Worm (Caenorhabditis elegans): ENCODE results near the gene col-2.
A peak's percentile ranks its signal among the peaks of the same experiment; 100 is the strongest.

The col-2 gene

ce11 chrIV:10112570-10112969 is 27.3 kb upstream of the col-2 start, which contains the start of gene nsph-3.2:
Gene nsph-3.2, plus strand, starts transcription at chrIV:10112870.
- TF ChIP-seq F33H1.4 (GFP tag; IDR thresholded peaks at IDR 0.05) (no peak), aptf-2 (GFP tag; conservative IDR thresholded peaks at IDR 0.05) (no peak), K12H6.12 (tag; optimal IDR thresholded peaks at IDR 0.05) (no peak), let-526 (GFP tag; IDR thresholded peaks at IDR 0.05) (no peak), ceh-27 (GFP tag; optimal IDR thresholded peaks at IDR 0.05) (no peak), hsf-1 (GFP tag; IDR thresholded peaks at IDR 0.05) (no peak), lsy-27 (tag; optimal IDR thresholded peaks at IDR 0.05; ENCODE audit: borderline replicate concordance, insufficient read depth) (no peak), K11D2.4 (GFP tag; IDR thresholded peaks at IDR 0.05) (no peak), dox-1 (GFP tag; IDR thresholded peaks at IDR 0.05) (no peak)

- TF ChIP-seq let-526 (GFP tag; IDR thresholded peaks at IDR 0.05) (no peak), akir-1 (GFP tag; optimal IDR thresholded peaks at IDR 0.05) (no peak), ZK185.1 (tag; optimal IDR thresholded peaks at IDR 0.05; ENCODE audit: poor library complexity, severe bottlenecking) (no peak), hmg-20 (GFP tag; IDR thresholded peaks at IDR 0.05) (no peak), pha-4 (tag; optimal IDR thresholded peaks at IDR 0.05) (no peak), somi-1 (GFP tag; optimal IDR thresholded peaks at IDR 0.05) (no peak), rpc-1 (optimal IDR thresholded peaks at IDR 0.05) (no peak), rpc-1 (tag; optimal IDR thresholded peaks at IDR 0.05) (no peak), ccch-3 (GFP tag; optimal IDR thresholded peaks at IDR 0.05) (no peak), die-1 (tag; optimal IDR thresholded peaks at IDR 0.05) (no peak), K12H6.12 (tag; optimal IDR thresholded peaks at IDR 0.05) (no peak), nfyb-1 (GFP tag; IDR thresholded peaks at IDR 0.05) (no peak), ceh-40 (GFP tag; IDR thresholded peaks at IDR 0.05) (no peak)
These were observed 26.2 kb upstream of the col-2 start, which contains the start of gene spch-1 for ce11 chrIV:10111441-10111840. Gene spch-1, minus strand, starts transcription at chrIV:10111541.

- TF ChIP-seq egrh-3 (GFP tag; IDR thresholded peaks at IDR 0.05) = peak; percentile 82; the same call in 1 of the 2 replicates
- no peak for TF ChIP-seq ztf-18 (tag; optimal IDR thresholded peaks at IDR 0.05)
- peak; percentile 87 for TF ChIP-seq zfh-2 (GFP tag; conservative IDR thresholded peaks at IDR 0.05)
These were observed 25.6 kb upstream of the col-2 start for ce11 chrIV:10110870-10111269.

- TF ChIP-seq die-1 (tag; optimal IDR thresholded peaks at IDR 0.05) = no peak
These were observed 25.2 kb upstream of the col-2 start, which contains the start of gene egl-38 for ce11 chrIV:10110417-10110816. Gene egl-38, minus strand, starts transcription at chrIV:10110517.

ce11 chrIV:10096881-10097280 is 11.6 kb upstream of the col-2 start, which contains the start of gene dis-3:
Gene dis-3, plus strand, starts transcription at chrIV:10097202.
- TF ChIP-seq attf-3 (GFP tag; conservative IDR thresholded peaks at IDR 0.05) (peak; percentile 88), Y56A3A.18 (GFP tag; IDR thresholded peaks at IDR 0.05) (no peak), mes-4 (tag; optimal IDR thresholded peaks at IDR 0.05) (no peak), B0035.1 (tag; optimal IDR thresholded peaks at IDR 0.05) (no peak)

- TF ChIP-seq lir-1 (GFP tag; conservative IDR thresholded peaks at IDR 0.05) = no peak
- TF ChIP-seq C17E4.6 (GFP tag; IDR thresholded peaks at IDR 0.05) = no peak
- TF ChIP-seq tbx-9 (tag; optimal IDR thresholded peaks at IDR 0.05; ENCODE audit: borderline replicate concordance) = no peak
- TF ChIP-seq snpc-1.1 (tag; optimal IDR thresholded peaks at IDR 0.05; ENCODE audit: insufficient read depth) = no peak
- no peak for TF ChIP-seq cebp-2 (GFP tag; IDR thresholded peaks at IDR 0.05)
- no peak for TF ChIP-seq tlf-1 (GFP tag; optimal IDR thresholded peaks at IDR 0.05)
- no peak for TF ChIP-seq somi-1 (GFP tag; optimal IDR thresholded peaks at IDR 0.05)
- no peak for TF ChIP-seq pha-4 (tag; optimal IDR thresholded peaks at IDR 0.05)
- no peak for TF ChIP-seq dox-1 (GFP tag; IDR thresholded peaks at IDR 0.05)
- no peak for TF ChIP-seq lin-35 (GFP tag; optimal IDR thresholded peaks at IDR 0.05)
- no peak for TF ChIP-seq xnd-1 (tag; optimal IDR thresholded peaks at IDR 0.05)
These were observed 9.9 kb upstream of the col-2 start, which contains the start of the genes C04G2.5 and msp-36 for ce11 chrIV:10095171-10095570. Gene C04G2.5, minus strand, starts transcription at chrIV:10095271. Gene msp-36, plus strand, starts transcription at chrIV:10095433.

Measured in whole organism, young adult.